Worm (Caenorhabditis elegans): ENCODE data around the gene T05A1.5.

Gene T05A1.5

ce11 chrIV:9536124-9536523 is 10.0 kb upstream of the T05A1.5 start:
- TF ChIP-seq blmp-1 (tag; optimal IDR thresholded peaks at IDR 0.05) (peak; percentile 22), irx-1 (tag; optimal IDR thresholded peaks at IDR 0.05) (no peak), unc-86 (tag; optimal IDR thresholded peaks at IDR 0.05) (no peak), lin-14 (GFP tag; optimal IDR thresholded peaks at IDR 0.05) (peak; percentile 19), nhr-85 (tag) (peak; percentile 82), nhr-20 (tag; optimal IDR thresholded peaks at IDR 0.05) (peak; percentile 16)

- TF ChIP-seq ceh-63 (GFP tag; optimal IDR thresholded peaks at IDR 0.05): no peak
- no peak for TF ChIP-seq aha-1 (tag; optimal IDR thresholded peaks at IDR 0.05)
- TF ChIP-seq elt-2 (tag; optimal IDR thresholded peaks at IDR 0.05): peak; percentile 39
- TF ChIP-seq ztf-4 (tag; optimal IDR thresholded peaks at IDR 0.05): no peak
- TF ChIP-seq nhr-47 (tag; optimal IDR thresholded peaks at IDR 0.05): no peak
- TF ChIP-seq ztf-11 (tag; optimal IDR thresholded peaks at IDR 0.05): no peak
- no peak for TF ChIP-seq hlh-4 (tag; optimal IDR thresholded peaks at IDR 0.05)
- TF ChIP-seq nhr-76 (tag; optimal IDR thresholded peaks at IDR 0.05): no peak
Observed at ce11 chrIV:9537500-9537899, 8.6 kb upstream of the T05A1.5 start.

ce11 chrIV:9538214-9538613 is 7.9 kb upstream of the T05A1.5 start:
- peak; percentile 79 for TF ChIP-seq rnt-1 (tag; optimal IDR thresholded peaks at IDR 0.05)
- no peak for TF ChIP-seq isw-1 (GFP tag; IDR thresholded peaks at IDR 0.05)
- TF ChIP-seq ztf-4 (tag; optimal IDR thresholded peaks at IDR 0.05): no peak
- no peak for TF ChIP-seq nhr-90 (tag; optimal IDR thresholded peaks at IDR 0.05; ENCODE audit: poor library complexity)
- TF ChIP-seq lsy-2 (tag; optimal IDR thresholded peaks at IDR 0.05): peak in 1 of 2 experiments; percentile 6
- no peak for TF ChIP-seq lin-13 (GFP tag; optimal IDR thresholded peaks at IDR 0.05)
- TF ChIP-seq nhr-71 (tag; optimal IDR thresholded peaks at IDR 0.05): peak; percentile 66
- peak; percentile 75 for TF ChIP-seq lin-14 (GFP tag; optimal IDR thresholded peaks at IDR 0.05)
- peak; percentile 12 for TF ChIP-seq snu-23 (GFP tag; optimal IDR thresholded peaks at IDR 0.05)

ce11 chrIV:9540342-9540856 is 5.7 kb upstream of the T05A1.5 start, which contains the start of gene fbl-1:
fbl-1 (plus strand) TSS chrIV:9540806.
- TF ChIP-seq ztf-4 (tag; optimal IDR thresholded peaks at IDR 0.05) (no peak), aha-1 (tag; optimal IDR thresholded peaks at IDR 0.05) (no peak), elt-2 (tag; optimal IDR thresholded peaks at IDR 0.05) (peak; percentile 93), swsn-7 (tag; optimal IDR thresholded peaks at IDR 0.05) (no peak), pqm-1 (tag; optimal IDR thresholded peaks at IDR 0.05) (peak; percentile 41), lin-35 (GFP tag; optimal IDR thresholded peaks at IDR 0.05) (peak in 1 of 2 experiments; percentile 8)

ce11 chrIV:9563079-9563478 is 17.0 kb downstream of the T05A1.5 start, which contains the start of gene col-122:
col-122 (plus strand) TSS chrIV:9563379.
- TF ChIP-seq unc-98 (GFP tag; IDR thresholded peaks at IDR 0.05): no peak
- TF ChIP-seq blmp-1 (tag; optimal IDR thresholded peaks at IDR 0.05): peak; percentile 26

ce11 chrIV:9563529-9564376 is 17.7 kb downstream of the T05A1.5 start:
- TF ChIP-seq ces-1 (GFP tag; optimal IDR thresholded peaks at IDR 0.05): no peak
- no peak for TF ChIP-seq nhr-11 (tag; optimal IDR thresholded peaks at IDR 0.05)
- no peak for TF ChIP-seq ceh-82 (tag; optimal IDR thresholded peaks at IDR 0.05)

- no peak for TF ChIP-seq sup-37 (GFP tag; optimal IDR thresholded peaks at IDR 0.05)
- no peak for TF ChIP-seq tbx-2 (tag; optimal IDR thresholded peaks at IDR 0.05)
- TF ChIP-seq fos-1 (tag; optimal IDR thresholded peaks at IDR 0.05): no peak
- no peak for TF ChIP-seq lin-35 (GFP tag; optimal IDR thresholded peaks at IDR 0.05)
- TF ChIP-seq egl-13 (tag; optimal IDR thresholded peaks at IDR 0.05): no peak
- no peak for TF ChIP-seq C34B4.2 (tag; optimal IDR thresholded peaks at IDR 0.05)
Observed at ce11 chrIV:9566505-9566904, 20.4 kb downstream of the T05A1.5 start, which contains the start of gene lron-14. lron-14 (minus strand) TSS chrIV:9566605.

Measured in whole organism, L1 larva.